Fruit fly (Drosophila melanogaster) whole organism, prepupa: Measurements from ENCODE around the gene Cdc7.

Experiments
- Blimp-1 ChIP-seq: fragments of 200-800 bp; sonication (Bioruptor generic); optimal IDR thresholded peaks from 3 replicates; lab custom pipeline; 2017; ENCODE audit warnings: missing biosample characterization, missing genetic modification characterization, mild to moderate bottlenecking, moderate library complexity, missing genetic modification reagents
- CG10669 ChIP-seq: fragments of 200-800 bp; sonication (Bioruptor generic); optimal IDR thresholded peaks from 3 replicates; lab custom pipeline; 2018; ENCODE audit warnings: missing biosample characterization, mild to moderate bottlenecking, missing genetic modification characterization, moderate library complexity
- CG11294 ChIP-seq: fragments of 200-800 bp; sonication (Bioruptor generic); IDR thresholded peaks from 2 replicates; pipeline ENCODE4 v1.3.6; 2022; ENCODE audit warnings: missing biosample characterization, missing genetic modification characterization
- CG11902 ChIP-seq: fragments of 200-800 bp; sonication (Bioruptor generic); optimal IDR thresholded peaks from 3 replicates; lab custom pipeline; 2016; ENCODE audit warnings: missing biosample characterization, missing genetic modification characterization
- CG15336 ChIP-seq: fragments of 200-800 bp; sonication (Bioruptor generic); IDR thresholded peaks from 2 replicates; pipeline ENCODE4 v1.3.6; 2022; ENCODE audit warnings: missing biosample characterization, missing genetic modification characterization
- CG16779 ChIP-seq: fragments of 200-800 bp; sonication (Bioruptor generic); optimal IDR thresholded peaks from 3 replicates; lab custom pipeline; 2017; ENCODE audit warnings: missing biosample characterization, mild to moderate bottlenecking, missing genetic modification characterization
- CG3032 ChIP-seq: fragments of 200-800 bp; optimal IDR thresholded peaks from 2 replicates; lab custom pipeline; 2019; ENCODE audit warnings: missing biosample characterization, mild to moderate bottlenecking, missing genetic modification characterization, moderate library complexity
- CG31627 ChIP-seq: fragments of 200-800 bp; sonication (Bioruptor generic); optimal IDR thresholded peaks from 3 replicates; lab custom pipeline; 2016; ENCODE audit warnings: missing biosample characterization, missing genetic modification characterization
- CG32006 ChIP-seq: fragments of 200-800 bp; sonication (Bioruptor generic); optimal IDR thresholded peaks from 3 replicates; lab custom pipeline; 2017; ENCODE audit warnings: missing biosample characterization, mild to moderate bottlenecking, missing genetic modification characterization
- CG34406 ChIP-seq: fragments of 200-800 bp; sonication (Bioruptor generic); optimal IDR thresholded peaks from 3 replicates; lab custom pipeline; 2016; ENCODE audit warnings: missing biosample characterization, missing genetic modification characterization
- CG3919 ChIP-seq: fragments of 200-800 bp; sonication (Bioruptor generic); optimal IDR thresholded peaks from 3 replicates; lab custom pipeline; 2016; ENCODE audit warnings: missing biosample characterization, missing genetic modification characterization
- CG4318 ChIP-seq: fragments of 200-800 bp; sonication (Bioruptor generic); optimal IDR thresholded peaks from 3 replicates; lab custom pipeline; 2017; ENCODE audit warnings: missing biosample characterization, mild to moderate bottlenecking, missing genetic modification characterization
- CG6163 ChIP-seq: fragments of 200-800 bp; sonication (Bioruptor generic); IDR thresholded peaks from 3 replicates; pipeline ENCODE4 v1.3.6; 2022; ENCODE audit warnings: missing biosample characterization, missing genetic modification characterization
- CG6276 ChIP-seq: fragments of 200-800 bp; sonication (Bioruptor generic); optimal IDR thresholded peaks from 2 replicates; lab custom pipeline; 2017; ENCODE audit warnings: missing biosample characterization, mild to moderate bottlenecking, missing genetic modification characterization
- CG6792 ChIP-seq: fragments of 200-800 bp; sonication (Bioruptor generic); optimal IDR thresholded peaks from 3 replicates; lab custom pipeline; 2016; ENCODE audit warnings: missing biosample characterization, missing genetic modification characterization
- CG6808 ChIP-seq: fragments of 200-800 bp; sonication (Bioruptor generic); optimal IDR thresholded peaks from 3 replicates; lab custom pipeline; 2017; ENCODE audit warnings: missing biosample characterization, missing genetic modification characterization, mild to moderate bottlenecking, moderate library complexity, missing genetic modification reagents
- CG6854 ChIP-seq: fragments of 200-800 bp; sonication (Bioruptor generic); optimal IDR thresholded peaks from 2 replicates; lab custom pipeline; 2017; ENCODE audit warnings: missing biosample characterization, mild to moderate bottlenecking, missing genetic modification characterization
- CG7368 ChIP-seq: fragments of 200-800 bp; sonication (Bioruptor generic); optimal IDR thresholded peaks from 3 replicates; lab custom pipeline; 2016; ENCODE audit warnings: missing biosample characterization, missing genetic modification characterization
- CG8119 ChIP-seq: fragments of 200-800 bp; sonication (Bioruptor generic); IDR thresholded peaks from 3 replicates; pipeline ENCODE4 v1.3.6; 2022; ENCODE audit warnings: missing biosample characterization, missing genetic modification characterization
- CG8319 ChIP-seq: fragments of 200-800 bp; sonication (Bioruptor generic); optimal IDR thresholded peaks from 3 replicates; lab custom pipeline; 2016; ENCODE audit warnings: missing biosample characterization, missing genetic modification characterization
- CG8632 ChIP-seq: fragments of 200-800 bp; sonication (Bioruptor generic); optimal IDR thresholded peaks from 3 replicates; lab custom pipeline; 2016; ENCODE audit warnings: missing biosample characterization, missing genetic modification characterization
- Eip78C ChIP-seq: fragments of 200-800 bp; sonication (Bioruptor generic); peaks from one replicate; lab custom pipeline; 2016; ENCODE audit warnings: missing biosample characterization, missing genetic modification characterization
- Eip93F ChIP-seq: fragments of 200-800 bp; sonication (Bioruptor generic); optimal IDR thresholded peaks from 2 replicates; lab custom pipeline; 2016; ENCODE audit warnings: missing biosample characterization, mild to moderate bottlenecking, missing genetic modification characterization
- Ets21C ChIP-seq: fragments of 200-800 bp; sonication (Bioruptor generic); optimal IDR thresholded peaks from 3 replicates; lab custom pipeline; 2016; ENCODE audit warnings: missing biosample characterization, missing genetic modification characterization
- Gug ChIP-seq: fragments of 200-800 bp; sonication (Bioruptor generic); IDR thresholded peaks from 2 replicates; pipeline ENCODE4 v1.3.6; 2022; ENCODE audit warnings: missing biosample characterization, missing genetic modification characterization
- Hr39 ChIP-seq: fragments of 200-800 bp; sonication (Bioruptor generic); optimal IDR thresholded peaks from 2 replicates; lab custom pipeline; 2016; ENCODE audit warnings: missing biosample characterization, missing genetic modification characterization
- Hr4 ChIP-seq: fragments of 200-800 bp; sonication (Bioruptor generic); optimal IDR thresholded peaks from 3 replicates; lab custom pipeline; 2016; ENCODE audit warnings: missing biosample characterization, missing genetic modification characterization
- OdsH ChIP-seq: fragments of 200-800 bp; sonication (Bioruptor generic); optimal IDR thresholded peaks from 3 replicates; lab custom pipeline; 2016; ENCODE audit warnings: missing biosample characterization, missing genetic modification characterization
- Smox ChIP-seq: fragments of 200-800 bp; sonication (Bioruptor generic); optimal IDR thresholded peaks from 3 replicates; lab custom pipeline; 2016; ENCODE audit warnings: missing biosample characterization, missing genetic modification characterization
- Sox102F ChIP-seq: fragments of 200-800 bp; sonication (Bioruptor generic); optimal IDR thresholded peaks from 2 replicates; lab custom pipeline; 2016; ENCODE audit warnings: missing biosample characterization, mild to moderate bottlenecking, missing genetic modification characterization
- Sox14 ChIP-seq: fragments of 200-800 bp; sonication (Bioruptor generic); optimal IDR thresholded peaks from 3 replicates; lab custom pipeline; 2016; ENCODE audit warnings: missing biosample characterization, missing genetic modification characterization
- achi ChIP-seq: fragments of 200-800 bp; sonication (Bioruptor generic); optimal IDR thresholded peaks from 3 replicates; lab custom pipeline; 2016; ENCODE audit warnings: missing biosample characterization, missing genetic modification characterization
- acj6 ChIP-seq: fragments of 200-800 bp; sonication (Bioruptor generic); optimal IDR thresholded peaks from 3 replicates; lab custom pipeline; 2016; ENCODE audit warnings: missing biosample characterization, missing genetic modification characterization
- cyc ChIP-seq: fragments of 200-800 bp; sonication (Bioruptor generic); optimal IDR thresholded peaks from 3 replicates; lab custom pipeline; 2016; ENCODE audit warnings: missing biosample characterization, missing genetic modification characterization
- dac ChIP-seq: fragments of 200-800 bp; sonication (Bioruptor generic); optimal IDR thresholded peaks from 2 replicates; lab custom pipeline; 2017; ENCODE audit warnings: missing biosample characterization, mild to moderate bottlenecking, missing genetic modification characterization
- dsx ChIP-seq: fragments of 200-800 bp; optimal IDR thresholded peaks from 3 replicates; lab custom pipeline; 2019; ENCODE audit warnings: missing biosample characterization, mild to moderate bottlenecking, missing genetic modification characterization, moderate library complexity; ENCODE audit not compliant: poor library complexity, severe bottlenecking
- esn ChIP-seq: fragments of 200-800 bp; sonication (Bioruptor generic); optimal IDR thresholded peaks from 2 replicates; lab custom pipeline; 2016; ENCODE audit warnings: missing biosample characterization, mild to moderate bottlenecking, missing genetic modification characterization, moderate library complexity
- fd59A ChIP-seq: fragments of 200-800 bp; sonication (Bioruptor generic); optimal IDR thresholded peaks from 2 replicates; lab custom pipeline; 2017; ENCODE audit warnings: missing biosample characterization, mild to moderate bottlenecking, missing genetic modification characterization, missing genetic modification reagents
- lz ChIP-seq: fragments of 200-800 bp; sonication (Bioruptor generic); optimal IDR thresholded peaks from 3 replicates; lab custom pipeline; 2016; ENCODE audit warnings: missing biosample characterization, missing genetic modification characterization
- net ChIP-seq: fragments of 200-800 bp; sonication (Bioruptor generic); optimal IDR thresholded peaks from 3 replicates; lab custom pipeline; 2016; ENCODE audit warnings: missing biosample characterization, missing genetic modification characterization
- pdm3 ChIP-seq: fragments of 200-800 bp; sonication (Bioruptor generic); optimal IDR thresholded peaks from 3 replicates; lab custom pipeline; 2016; ENCODE audit warnings: missing biosample characterization, missing genetic modification characterization
- salr ChIP-seq, 2 experiments: fragments of 200-800 bp; sonication (Bioruptor generic); optimal IDR thresholded peaks; 3 replicates each; lab custom pipeline; 2016 to 2018; ENCODE audit warnings: missing biosample characterization in 2 of 2, missing genetic modification characterization in 2 of 2, mild to moderate bottlenecking in 1 of 2
- spab ChIP-seq: fragments of 200-800 bp; sonication (Bioruptor generic); optimal IDR thresholded peaks from 2 replicates; lab custom pipeline; 2017; ENCODE audit warnings: missing biosample characterization, mild to moderate bottlenecking, missing genetic modification characterization, missing genetic modification reagents
- ss ChIP-seq, 2 experiments: fragments of 200-800 bp; sonication (Bioruptor generic); optimal IDR thresholded peaks; 2 replicates in 1 of 2; 3 replicates in 1 of 2; lab custom pipeline; 2017 to 2018; ENCODE audit warnings: mild to moderate bottlenecking in 2 of 2, missing biosample characterization in 2 of 2, missing genetic modification characterization in 2 of 2, moderate library complexity in 1 of 2
- svp ChIP-seq: fragments of 200-800 bp; sonication (Bioruptor generic); peaks from one replicate; lab custom pipeline; 2016; ENCODE audit warnings: missing biosample characterization, missing genetic modification characterization
- topi ChIP-seq: fragments of 200-800 bp; sonication (Bioruptor generic); optimal IDR thresholded peaks from 3 replicates; lab custom pipeline; 2016; ENCODE audit warnings: missing biosample characterization, missing genetic modification characterization
- vri ChIP-seq: fragments of 200-800 bp; sonication (Bioruptor generic); optimal IDR thresholded peaks from 3 replicates; lab custom pipeline; 2016; ENCODE audit warnings: missing biosample characterization, mild to moderate bottlenecking, missing genetic modification characterization

Gene Cdc7

dm6 chrX:6641602-6642001, 12.7 kb upstream of the Cdc7 start (continued):
- peak; percentile 53; the same call in 1 of the 3 replicates for TF ChIP-seq CG8119 (GFP tag; lab: Robert Waterston, UW)
- TF ChIP-seq CG6808 (GFP tag; lab: Kevin White, UChicago), result no peak
- TF ChIP-seq fd59A (GFP tag; lab: Kevin White, UChicago), result no peak
- peak; percentile 6 for TF ChIP-seq topi (GFP tag; lab: Kevin White, UChicago)
- peak in 1 of 2 experiments; percentile 29 for TF ChIP-seq salr (GFP tag; optimal IDR thresholded peaks at IDR 0.05; lab: Kevin White, UChicago)
- TF ChIP-seq esn (GFP tag; lab: Kevin White, UChicago), result peak; percentile 18
- TF ChIP-seq ss (GFP tag; optimal IDR thresholded peaks at IDR 0.05; lab: Kevin White, UChicago), result no peak
- TF ChIP-seq CG11902 (GFP tag; lab: Kevin White, UChicago), result no peak
- TF ChIP-seq CG8319 (GFP tag; lab: Kevin White, UChicago), result no peak
- no peak for TF ChIP-seq dsx (GFP tag; lab: Kevin White, UChicago)
- no peak for TF ChIP-seq CG8632 (GFP tag; lab: Kevin White, UChicago)
- TF ChIP-seq acj6 (GFP tag; lab: Kevin White, UChicago), result no peak
- TF ChIP-seq spab (GFP tag; lab: Kevin White, UChicago), result no peak
- TF ChIP-seq Smox (GFP tag; lab: Kevin White, UChicago), result no peak
- TF ChIP-seq CG34406 (GFP tag; lab: Kevin White, UChicago), result no peak
- TF ChIP-seq net, result no peak
- peak; percentile 67 for TF ChIP-seq CG15336 (GFP tag; lab: Robert Waterston, UW)
- TF ChIP-seq CG6276 (GFP tag; lab: Kevin White, UChicago), result peak; percentile 29
- peak; percentile 44 for TF ChIP-seq lz
- TF ChIP-seq CG11294, result peak; percentile 24; the same call in 1 of the 2 replicates
- peak; percentile 10 for TF ChIP-seq CG6792 (GFP tag; lab: Kevin White, UChicago)

- TF ChIP-seq cyc (GFP tag; lab: Kevin White, UChicago), result peak; percentile 44
- peak; percentile 85 for TF ChIP-seq Eip78C
- peak; percentile 38 for TF ChIP-seq Ets21C (GFP tag; lab: Kevin White, UChicago)
- TF ChIP-seq CG34406 (GFP tag; lab: Kevin White, UChicago), result peak; percentile 37
- peak; percentile 59 for TF ChIP-seq CG32006 (GFP tag; lab: Kevin White, UChicago)
- peak; percentile 32 for TF ChIP-seq CG31627
- peak; percentile 29 to 32 for TF ChIP-seq ss (GFP tag; optimal IDR thresholded peaks at IDR 0.05; lab: Kevin White, UChicago)
- TF ChIP-seq OdsH (GFP tag; lab: Kevin White, UChicago), result peak; percentile 43
- peak; percentile 35 for TF ChIP-seq CG10669 (GFP tag; lab: Kevin White, UChicago)
- peak; percentile 26 for TF ChIP-seq CG8632 (GFP tag; lab: Kevin White, UChicago)
- TF ChIP-seq topi (GFP tag; lab: Kevin White, UChicago), result peak; percentile 53
- TF ChIP-seq Eip93F (GFP tag; lab: Kevin White, UChicago), result no peak
- TF ChIP-seq CG6163, result peak; percentile 80
- TF ChIP-seq CG4318 (GFP tag; lab: Kevin White, UChicago), result no peak
- TF ChIP-seq CG3919, result peak; percentile 51
- peak; percentile 50 for TF ChIP-seq Sox14
- TF ChIP-seq vri, result peak; percentile 29
- TF ChIP-seq CG6792 (GFP tag; lab: Kevin White, UChicago), result peak; percentile 55
- TF ChIP-seq dac (GFP tag; lab: Kevin White, UChicago), result no peak
- TF ChIP-seq spab (GFP tag; lab: Kevin White, UChicago), result no peak
- TF ChIP-seq Gug (GFP tag; lab: Robert Waterston, UW), result 0 out of 2 replicates have a peak, but pooled peaks have one; percentile 39
- peak; percentile 84 for TF ChIP-seq svp (GFP tag; lab: Kevin White, UChicago)
- TF ChIP-seq Blimp-1 (GFP tag; lab: Kevin White, UChicago), result peak; percentile 11
- peak; percentile 61 for TF ChIP-seq Hr4 (GFP tag; lab: Kevin White, UChicago)
- TF ChIP-seq CG7368 (GFP tag; lab: Kevin White, UChicago), result peak; percentile 48
- peak; percentile 59 for TF ChIP-seq Hr39 (GFP tag; lab: Kevin White, UChicago)
- TF ChIP-seq acj6 (GFP tag; lab: Kevin White, UChicago), result peak; percentile 31
- peak; percentile 56 for TF ChIP-seq Sox102F (GFP tag; lab: Kevin White, UChicago)
- no peak for TF ChIP-seq CG16779
- peak; percentile 35 for TF ChIP-seq CG3032 (tag; lab: Kevin White, UChicago)
- no peak for TF ChIP-seq salr (GFP tag; optimal IDR thresholded peaks at IDR 0.05; lab: Kevin White, UChicago)
- peak; percentile 66 for TF ChIP-seq esn (GFP tag; lab: Kevin White, UChicago)
- peak; percentile 54 for TF ChIP-seq Smox (GFP tag; lab: Kevin White, UChicago)
- TF ChIP-seq net, result peak; percentile 30
- peak; percentile 60 for TF ChIP-seq pdm3 (GFP tag; lab: Kevin White, UChicago)
- TF ChIP-seq achi (GFP tag; lab: Kevin White, UChicago), result peak; percentile 58
- TF ChIP-seq CG6854 (GFP tag; lab: Kevin White, UChicago), result no peak
Measured at dm6 chrX:6642593-6643257, 11.6 kb upstream of the Cdc7 start.
